Fruit fly (Drosophila melanogaster) whole organism, embryonic: ENCODE results near the gene CG5934.
A peak's percentile ranks its signal among the peaks of the same experiment; 100 is the strongest.

ENCODE experiments used
- Atf6 ChIP-seq: fragments of 200-800 bp; sonication (Bioruptor generic); IDR thresholded peaks from 2 replicates; pipeline ENCODE4 v1.3.6; 2022; ENCODE audit warnings: missing biosample characterization, missing genetic modification characterization
- Awh ChIP-seq: fragments of 200-800 bp; sonication (Bioruptor generic); IDR thresholded peaks from 2 replicates; pipeline ENCODE4, ENCODE4 v1.3.6; 2022; ENCODE audit warnings: missing biosample characterization, missing genetic modification characterization
- CG12942 ChIP-seq: fragments of 200-800 bp; sonication (Bioruptor generic); optimal IDR thresholded peaks from 3 replicates; lab custom pipeline; 2016; ENCODE audit warnings: missing biosample characterization, missing genetic modification characterization
- CG13296 ChIP-seq: fragments of 200-800 bp; sonication (Bioruptor generic); optimal IDR thresholded peaks from 3 replicates; lab custom pipeline; 2018; ENCODE audit warnings: missing biosample characterization, mild to moderate bottlenecking, missing genetic modification characterization
- CG13775 ChIP-seq: fragments of 200-800 bp; sonication (Bioruptor generic); optimal IDR thresholded peaks from 3 replicates; lab custom pipeline; 2017; ENCODE audit warnings: missing biosample characterization, mild to moderate bottlenecking, missing genetic modification characterization
- CG14667 ChIP-seq: fragments of 200-800 bp; sonication (Bioruptor generic); IDR thresholded peaks from 2 replicates; pipeline ENCODE4 v1.3.6; 2022; ENCODE audit warnings: missing biosample characterization, missing genetic modification characterization
- CG15011 ChIP-seq: fragments of 200-800 bp; sonication (Bioruptor generic); optimal IDR thresholded peaks from 3 replicates; lab custom pipeline; 2018; ENCODE audit warnings: missing biosample characterization, mild to moderate bottlenecking, missing genetic modification characterization
- CG15269 ChIP-seq: fragments of 200-800 bp; sonication (Bioruptor generic); optimal IDR thresholded peaks from 2 replicates; lab custom pipeline; 2018; ENCODE audit warnings: missing biosample characterization, mild to moderate bottlenecking, missing genetic modification characterization, moderate library complexity
- CG17612 ChIP-seq: fragments of 200-800 bp; sonication (Bioruptor generic); IDR thresholded peaks from 2 replicates; pipeline ENCODE4 v1.3.6; 2022; ENCODE audit warnings: missing biosample characterization, missing genetic modification characterization
- CG18599 ChIP-seq: fragments of 200-800 bp; sonication (Bioruptor generic); optimal IDR thresholded peaks from 3 replicates; lab custom pipeline; 2017; ENCODE audit warnings: missing biosample characterization, missing genetic modification characterization, mild to moderate bottlenecking, moderate library complexity, missing genetic modification reagents
- CG18764 ChIP-seq: fragments of 200-800 bp; sonication (Bioruptor generic); optimal IDR thresholded peaks from 3 replicates; lab custom pipeline; 2016; ENCODE audit warnings: missing biosample characterization, missing genetic modification characterization
- CG2199 ChIP-seq: fragments of 200-800 bp; sonication (Bioruptor generic); IDR thresholded peaks from 3 replicates; pipeline ENCODE4 v1.3.6; 2022; ENCODE audit warnings: missing biosample characterization, missing genetic modification characterization
- CG2889 ChIP-seq: fragments of 200-800 bp; sonication (Bioruptor generic); IDR thresholded peaks from 3 replicates; pipeline ENCODE4 v1.3.6; 2022; ENCODE audit warnings: missing biosample characterization, missing genetic modification characterization
- CG30431 ChIP-seq: fragments of 200-800 bp; sonication (Bioruptor generic); optimal IDR thresholded peaks from 2 replicates; lab custom pipeline; 2017; ENCODE audit warnings: missing biosample characterization, missing genetic modification characterization
- CG34422 ChIP-seq: fragments of 200-800 bp; sonication (Bioruptor generic); IDR thresholded peaks from 3 replicates; pipeline ENCODE4 v1.3.6; 2022; ENCODE audit warnings: missing biosample characterization, missing genetic modification characterization
- CG5245 ChIP-seq: fragments of 200-800 bp; sonication (Bioruptor generic); optimal IDR thresholded peaks from 3 replicates; lab custom pipeline; 2016; ENCODE audit warnings: missing biosample characterization, missing genetic modification characterization
- CG6254 ChIP-seq: fragments of 200-800 bp; sonication (Bioruptor generic); optimal IDR thresholded peaks from 3 replicates; lab custom pipeline; 2017; ENCODE audit warnings: mild to moderate bottlenecking, missing biosample characterization, missing genetic modification reagents, missing genetic modification characterization
- CG6654 ChIP-seq: fragments of 200-800 bp; sonication (Bioruptor generic); optimal IDR thresholded peaks from 2 replicates; lab custom pipeline; 2017; ENCODE audit warnings: missing biosample characterization, mild to moderate bottlenecking, missing genetic modification characterization
- CG6689 ChIP-seq: fragments of 200-800 bp; sonication (Bioruptor generic); IDR thresholded peaks from 2 replicates; pipeline ENCODE4 v1.3.6; 2022; ENCODE audit warnings: missing biosample characterization, missing genetic modification characterization
- CG7745 ChIP-seq: fragments of 200-800 bp; sonication (Bioruptor generic); optimal IDR thresholded peaks from 2 replicates; lab custom pipeline; 2018; ENCODE audit warnings: missing biosample characterization, mild to moderate bottlenecking, missing genetic modification characterization, moderate library complexity
- CG7839 ChIP-seq: fragments of 200-800 bp; sonication (Bioruptor generic); optimal IDR thresholded peaks from 3 replicates; lab custom pipeline; 2018; ENCODE audit warnings: missing biosample characterization, mild to moderate bottlenecking, missing genetic modification characterization, moderate library complexity
- CTCF ChIP-seq: fragments of 200-800 bp; sonication (Bioruptor generic); optimal IDR thresholded peaks from 2 replicates; lab custom pipeline; 2017; ENCODE audit warnings: missing biosample characterization, mild to moderate bottlenecking, missing genetic modification characterization, moderate library complexity
- D ChIP-seq, 2 experiments: fragments of 200-800 bp in 1 of 2; fragments of >200 bp in 1 of 2; sonication (Bioruptor generic) in 1 of 2; optimal IDR thresholded peaks; 2 replicates in 1 of 2; 3 replicates in 1 of 2; lab custom pipeline; 2017; ENCODE audit warnings: mild to moderate bottlenecking in 1 of 2, missing biosample characterization in 1 of 2, missing genetic modification characterization in 1 of 2, missing genetic modification reagents in 1 of 2
- Drgx ChIP-seq: fragments of 200-800 bp; sonication (Bioruptor generic); IDR thresholded peaks from 2 replicates; pipeline ENCODE4 v1.3.6; 2022; ENCODE audit warnings: missing biosample characterization, missing genetic modification characterization
- Hand ChIP-seq: fragments of 200-800 bp; sonication (Bioruptor generic); optimal IDR thresholded peaks from 2 replicates; lab custom pipeline; 2017; ENCODE audit warnings: mild to moderate bottlenecking, missing biosample characterization, missing genetic modification reagents, missing genetic modification characterization
- Hmr ChIP-seq: fragments of 200-800 bp; sonication (Bioruptor generic); optimal IDR thresholded peaks from 3 replicates; lab custom pipeline; 2017; ENCODE audit warnings: mild to moderate bottlenecking, missing biosample characterization, missing genetic modification reagents, missing genetic modification characterization
- Lim3 ChIP-seq: fragments of 200-800 bp; sonication (Bioruptor generic); IDR thresholded peaks from 2 replicates; pipeline ENCODE4 v1.3.6; 2022; ENCODE audit warnings: missing biosample characterization, missing genetic modification characterization
- Myb ChIP-seq: fragments of 200-800 bp; sonication (Bioruptor generic); optimal IDR thresholded peaks from 2 replicates; lab custom pipeline; 2016; ENCODE audit warnings: missing biosample characterization, missing genetic modification characterization
- Oli ChIP-seq: fragments of 200-800 bp; sonication (Bioruptor generic); optimal IDR thresholded peaks from 2 replicates; lab custom pipeline; 2018; ENCODE audit warnings: missing biosample characterization, mild to moderate bottlenecking, missing genetic modification characterization, moderate library complexity
- Poxn ChIP-seq: fragments of 200-800 bp; sonication (Bioruptor generic); IDR thresholded peaks from 2 replicates; pipeline ENCODE4 v1.3.6; 2022; ENCODE audit warnings: missing biosample characterization, missing genetic modification characterization
- Sox100B ChIP-seq: fragments of 200-800 bp; sonication (Bioruptor generic); optimal IDR thresholded peaks from 3 replicates; lab custom pipeline; 2018; ENCODE audit warnings: missing biosample characterization, mild to moderate bottlenecking, missing genetic modification characterization
- Sry-β ChIP-seq: fragments of 200-800 bp; sonication (Bioruptor generic); optimal IDR thresholded peaks from 2 replicates; lab custom pipeline; 2018; ENCODE audit warnings: missing biosample characterization, mild to moderate bottlenecking, missing genetic modification characterization, moderate library complexity
- Vsx1 ChIP-seq: fragments of 200-800 bp; sonication (Bioruptor generic); optimal IDR thresholded peaks from 2 replicates; lab custom pipeline; 2017; ENCODE audit warnings: missing biosample characterization, mild to moderate bottlenecking, missing genetic modification characterization, missing genetic modification reagents
- ara ChIP-seq: fragments of 200-800 bp; sonication (Bioruptor generic); IDR thresholded peaks from 2 replicates; pipeline ENCODE4 v1.3.6; 2022; ENCODE audit warnings: missing biosample characterization, missing genetic modification characterization
- chinmo ChIP-seq: fragments of 200-800 bp; sonication (Bioruptor generic); IDR thresholded peaks from 4 replicates; pipeline ENCODE4 v1.3.6; 2022; ENCODE audit warnings: missing biosample characterization, missing genetic modification characterization; ENCODE audit not compliant: partially characterized antibody
- eyg ChIP-seq: fragments of 200-800 bp; sonication (Bioruptor generic); optimal IDR thresholded peaks from 3 replicates; lab custom pipeline; 2016; ENCODE audit warnings: missing biosample characterization, missing genetic modification characterization
- fu2 ChIP-seq: fragments of 200-800 bp; sonication (Bioruptor generic); optimal IDR thresholded peaks from 2 replicates; lab custom pipeline; 2016; ENCODE audit warnings: missing biosample characterization, missing genetic modification characterization
- gem ChIP-seq: fragments of 200-800 bp; sonication (Bioruptor generic); optimal IDR thresholded peaks from 2 replicates; lab custom pipeline; 2019; ENCODE audit warnings: missing biosample characterization, mild to moderate bottlenecking, missing genetic modification characterization, moderate library complexity
- grn ChIP-seq: fragments of 200-800 bp; sonication (Bioruptor generic); optimal IDR thresholded peaks from 3 replicates; lab custom pipeline; 2017; ENCODE audit warnings: missing biosample characterization, missing genetic modification characterization
- gsb-n ChIP-seq: fragments of 200-800 bp; sonication (Bioruptor generic); optimal IDR thresholded peaks from 3 replicates; lab custom pipeline; 2018; ENCODE audit warnings: missing biosample characterization, mild to moderate bottlenecking, missing genetic modification characterization
- hkb ChIP-seq, 2 experiments: fragments of 200-800 bp in 1 of 2; fragments of >200 bp in 1 of 2; sonication (Bioruptor generic) in 1 of 2; IDR thresholded peaks in 1 of 2; optimal IDR thresholded peaks in 1 of 2; 2 replicates each; pipeline versions ENCODE4 v1.3.6 to Lab custom; 2017 to 2022; ENCODE audit warnings: missing biosample characterization in 1 of 2, missing genetic modification characterization in 1 of 2
- p53 ChIP-seq: fragments of 200-800 bp; sonication (Bioruptor generic); optimal IDR thresholded peaks from 2 replicates; lab custom pipeline; 2016; ENCODE audit warnings: missing biosample characterization, missing genetic modification characterization
- pho ChIP-seq: fragments of 200-800 bp; sonication (Bioruptor generic); optimal IDR thresholded peaks from 2 replicates; lab custom pipeline; 2016; ENCODE audit warnings: missing biosample characterization, missing genetic modification characterization
- phol ChIP-seq: fragments of 200-800 bp; sonication (Bioruptor generic); optimal IDR thresholded peaks from 3 replicates; lab custom pipeline; 2018; ENCODE audit warnings: missing biosample characterization, mild to moderate bottlenecking, missing genetic modification characterization, moderate library complexity
- repo ChIP-seq: fragments of 200-800 bp; sonication (Bioruptor generic); optimal IDR thresholded peaks from 2 replicates; lab custom pipeline; 2016; ENCODE audit warnings: missing biosample characterization, missing genetic modification characterization
- slou ChIP-seq: fragments of 200-800 bp; sonication (Bioruptor generic); optimal IDR thresholded peaks from 3 replicates; lab custom pipeline; 2016; ENCODE audit warnings: missing biosample characterization, missing genetic modification characterization
- tx ChIP-seq: fragments of 200-800 bp; sonication (Bioruptor generic); optimal IDR thresholded peaks from 2 replicates; lab custom pipeline; 2016; ENCODE audit warnings: missing biosample characterization, missing genetic modification characterization
- vfl ChIP-seq: fragments of 200-800 bp; sonication (Bioruptor generic); optimal IDR thresholded peaks from 2 replicates; lab custom pipeline; 2016; ENCODE audit warnings: missing biosample characterization, missing genetic modification characterization
- wdn ChIP-seq: fragments of 200-800 bp; sonication (Bioruptor generic); IDR thresholded peaks from 2 replicates; pipeline ENCODE4 v1.3.6; 2022; ENCODE audit warnings: missing biosample characterization, missing genetic modification characterization

Gene CG5934

dm6 chr3R:27263434-27264215 is 9.9 kb upstream of the CG5934 start, which contains the start of gene woc (continued):
- TF ChIP-seq Awh (GFP tag; lab: Robert Waterston, UW) (no peak), ara (GFP tag; lab: Robert Waterston, UW) (no peak), CG2199 (GFP tag; lab: Robert Waterston, UW) (no peak), CG6689 (GFP tag; lab: Robert Waterston, UW) (peak; percentile 56), pho (GFP tag; lab: Kevin White, UChicago) (peak; percentile 61), Myb (GFP tag; lab: Kevin White, UChicago) (peak; percentile 73), fu2 (GFP tag; lab: Kevin White, UChicago) (peak; percentile 81), eyg (GFP tag; lab: Kevin White, UChicago) (peak; percentile 58), CG7745 (tag; lab: Kevin White, UChicago) (no peak), repo (GFP tag; lab: Kevin White, UChicago) (peak; percentile 46), wdn (GFP tag; lab: Robert Waterston, UW) (peak; percentile 69), slou (GFP tag; lab: Kevin White, UChicago) (no peak), tx (peak; percentile 49), Atf6 (peak; percentile 60; the same call in 1 of the 2 replicates), CG6254 (no peak), CG6654 (GFP tag; lab: Kevin White, UChicago) (no peak), Oli (tag; lab: Kevin White, UChicago) (no peak), Hmr (GFP tag; lab: Kevin White, UChicago) (peak; percentile 43), CTCF (peak; percentile 30), CG30431 (GFP tag; lab: Kevin White, UChicago) (peak; percentile 46), vfl (GFP tag; lab: Kevin White, UChicago) (peak; percentile 52), CG18764 (GFP tag; lab: Kevin White, UChicago) (no peak), CG15269 (tag; lab: Kevin White, UChicago) (no peak), Vsx1 (GFP tag; lab: Kevin White, UChicago) (no peak), Drgx (GFP tag; lab: Robert Waterston, UW) (peak; percentile 74), CG7839 (tag; lab: Kevin White, UChicago) (no peak), gem (tag; lab: Kevin White, UChicago) (no peak), CG12942 (GFP tag; lab: Kevin White, UChicago) (no peak), Sry-β (no peak), phol (tag; lab: Kevin White, UChicago) (peak; percentile 97), CG13296 (GFP tag; lab: Kevin White, UChicago) (no peak), hkb (optimal IDR thresholded peaks at IDR 0.05; lab: Kevin White, UChicago) (peak; percentile 24), hkb (GFP tag; IDR thresholded peaks at IDR 0.05; lab: Robert Waterston, UW) (peak; percentile 50; the same call in 1 of the 2 replicates), grn (no peak), CG5245 (GFP tag; lab: Kevin White, UChicago) (no peak), CG34422 (GFP tag; lab: Robert Waterston, UW) (peak; percentile 96), CG13775 (GFP tag; lab: Kevin White, UChicago) (peak; percentile 65), Lim3 (GFP tag; lab: Robert Waterston, UW) (no peak), Poxn (no peak), CG17612 (GFP tag; lab: Robert Waterston, UW) (no peak), chinmo (peak; percentile 96), CG18599 (GFP tag; lab: Kevin White, UChicago) (peak; percentile 66), Hand (GFP tag; lab: Kevin White, UChicago) (no peak), CG14667 (GFP tag; lab: Robert Waterston, UW) (no peak), Sox100B (GFP tag; lab: Kevin White, UChicago) (no peak), gsb-n (tag; lab: Kevin White, UChicago) (no peak), p53 (no peak), CG2889 (GFP tag; lab: Robert Waterston, UW) (0 out of 3 replicates have a peak, but pooled peaks have one; percentile 40), D (optimal IDR thresholded peaks at IDR 0.05; lab: Kevin White, UChicago) (peak; percentile 91), D (GFP tag; optimal IDR thresholded peaks at IDR 0.05; lab: Kevin White, UChicago) (no peak), CG15011 (no peak)
